Worm (Caenorhabditis elegans) whole organism, mixed stage, embryonic: Measurements from ENCODE around the gene ddr-1.

Source experiments
- M03D4.4 ChIP-seq: sonication (generic microtip); optimal IDR thresholded peaks from 2 replicates; lab custom pipeline; 2017; ENCODE audit warnings: mild to moderate bottlenecking, missing genetic modification characterization, missing compliant biosample characterization
- blmp-1 ChIP-seq: fragments of 150-350 bp; optimal IDR thresholded peaks from 2 replicates; lab custom pipeline; 2014; ENCODE audit warnings: missing biosample characterization, missing genetic modification characterization
- ceh-39 ChIP-seq: fragments of 150-350 bp; optimal IDR thresholded peaks from 2 replicates; lab custom pipeline; 2014; ENCODE audit warnings: missing biosample characterization, missing genetic modification characterization
- ceh-43 ChIP-seq: fragments of 200-800 bp; sonication (Bioruptor generic); optimal IDR thresholded peaks from 2 replicates; lab custom pipeline; 2018; ENCODE audit warnings: mild to moderate bottlenecking, missing genetic modification characterization, moderate library complexity, missing compliant biosample characterization
- ces-1 ChIP-seq: fragments of 150-350 bp; optimal IDR thresholded peaks from 2 replicates; lab custom pipeline; 2014; ENCODE audit warnings: missing biosample characterization, missing genetic modification reagents, missing genetic modification characterization
- cnd-1 ChIP-seq: fragments of 200-800 bp; sonication (Bioruptor generic); optimal IDR thresholded peaks from 2 replicates; lab custom pipeline; 2018; ENCODE audit warnings: mild to moderate bottlenecking, missing genetic modification characterization, missing compliant biosample characterization
- drap-1 ChIP-seq: fragments of 200-800 bp; sonication (Bioruptor generic); optimal IDR thresholded peaks from 3 replicates; lab custom pipeline; 2018; ENCODE audit warnings: mild to moderate bottlenecking, missing genetic modification characterization, missing compliant biosample characterization
- elt-1 ChIP-seq: sonication (generic microtip); optimal IDR thresholded peaks from 2 replicates; lab custom pipeline; 2017; ENCODE audit warnings: missing genetic modification characterization, mild to moderate bottlenecking, missing compliant biosample characterization, antibody characterized with exemption, moderate library complexity, borderline replicate concordance; ENCODE audit not compliant: insufficient read depth
- elt-3 ChIP-seq: fragments of 150-350 bp; optimal IDR thresholded peaks from 2 replicates; lab custom pipeline; 2014; ENCODE audit warnings: missing biosample characterization, missing genetic modification characterization
- flh-1 ChIP-seq: fragments of 200-800 bp; sonication (Bioruptor generic); optimal IDR thresholded peaks from 2 replicates; lab custom pipeline; 2018; ENCODE audit warnings: mild to moderate bottlenecking, missing genetic modification characterization, moderate library complexity, missing compliant biosample characterization
- ham-2 ChIP-seq: fragments of 200-800 bp; sonication (Bioruptor generic); optimal IDR thresholded peaks from 2 replicates; lab custom pipeline; 2018; ENCODE audit warnings: mild to moderate bottlenecking, missing genetic modification characterization, missing compliant biosample characterization
- hlh-1 ChIP-seq: fragments of 150-350 bp; optimal IDR thresholded peaks from 2 replicates; lab custom pipeline; 2014; ENCODE audit warnings: missing biosample characterization, missing genetic modification reagents, missing genetic modification characterization
- lin-13 ChIP-seq: fragments of 150-350 bp; optimal IDR thresholded peaks from 2 replicates; lab custom pipeline; 2014; ENCODE audit warnings: missing biosample characterization, missing genetic modification characterization
- lin-32 ChIP-seq: fragments of 200-800 bp; sonication (Bioruptor generic); optimal IDR thresholded peaks from 2 replicates; lab custom pipeline; 2018; ENCODE audit warnings: mild to moderate bottlenecking, missing genetic modification characterization, missing compliant biosample characterization
- lsy-2 ChIP-seq: fragments of 150-350 bp; optimal IDR thresholded peaks from 2 replicates; lab custom pipeline; 2014; ENCODE audit warnings: missing biosample characterization, missing genetic modification characterization
- mab-5 ChIP-seq: fragments of 150-350 bp; optimal IDR thresholded peaks from 2 replicates; lab custom pipeline; 2014; ENCODE audit warnings: missing biosample characterization, missing genetic modification characterization
- mep-1 ChIP-seq: fragments of 150-350 bp; optimal IDR thresholded peaks from 2 replicates; lab custom pipeline; 2017; ENCODE audit warnings: missing biosample characterization, missing genetic modification reagents, missing genetic modification characterization, inconsistent platforms
- nhr-12 ChIP-seq: fragments of 150-350 bp; optimal IDR thresholded peaks from 2 replicates; lab custom pipeline; 2014; ENCODE audit warnings: missing biosample characterization, missing genetic modification characterization
- nhr-2 ChIP-seq: fragments of 150-350 bp; optimal IDR thresholded peaks from 2 replicates; lab custom pipeline; 2014; ENCODE audit warnings: missing biosample characterization, missing genetic modification characterization
- nhr-237 ChIP-seq: fragments of 150-350 bp; optimal IDR thresholded peaks from 2 replicates; lab custom pipeline; 2014; ENCODE audit warnings: missing biosample characterization, missing genetic modification characterization
- nhr-28 ChIP-seq: fragments of 150-350 bp; optimal IDR thresholded peaks from 2 replicates; lab custom pipeline; 2014; ENCODE audit warnings: missing biosample characterization, missing genetic modification characterization
- pha-4 ChIP-seq: fragments of 150-350 bp; optimal IDR thresholded peaks from 2 replicates; lab custom pipeline; 2018; ENCODE audit warnings: missing biosample characterization, missing genetic modification reagents, missing genetic modification characterization
- sem-2 ChIP-seq: fragments of 200-800 bp; sonication (Bioruptor generic); optimal IDR thresholded peaks from 2 replicates; lab custom pipeline; 2018; ENCODE audit warnings: mild to moderate bottlenecking, missing genetic modification characterization, missing compliant biosample characterization
- sptf-1 ChIP-seq: sonication (generic microtip); optimal IDR thresholded peaks from 2 replicates; lab custom pipeline; 2017; ENCODE audit warnings: mild to moderate bottlenecking, missing genetic modification characterization, moderate library complexity, missing compliant biosample characterization
- tbx-8 ChIP-seq: fragments of 200-800 bp; sonication (Bioruptor generic); optimal IDR thresholded peaks from 2 replicates; lab custom pipeline; 2018; ENCODE audit warnings: mild to moderate bottlenecking, missing genetic modification characterization, moderate library complexity, missing compliant biosample characterization
- unc-120 ChIP-seq: sonication (generic microtip); optimal IDR thresholded peaks from 2 replicates; lab custom pipeline; 2017; ENCODE audit warnings: missing genetic modification characterization, missing compliant biosample characterization; ENCODE audit not compliant: poor library complexity, severe bottlenecking
- unc-39 ChIP-seq: fragments of 150-350 bp; optimal IDR thresholded peaks from 2 replicates; lab custom pipeline; 2014; ENCODE audit warnings: missing biosample characterization, missing genetic modification characterization
- unc-62 ChIP-seq: fragments of 150-350 bp; optimal IDR thresholded peaks from 2 replicates; lab custom pipeline; 2014; ENCODE audit warnings: missing biosample characterization, missing genetic modification reagents, missing genetic modification characterization
- zip-8 ChIP-seq: fragments of 150-350 bp; optimal IDR thresholded peaks from 2 replicates; lab custom pipeline; 2014; ENCODE audit warnings: missing biosample characterization, missing genetic modification characterization

Gene ddr-1

DNA sequence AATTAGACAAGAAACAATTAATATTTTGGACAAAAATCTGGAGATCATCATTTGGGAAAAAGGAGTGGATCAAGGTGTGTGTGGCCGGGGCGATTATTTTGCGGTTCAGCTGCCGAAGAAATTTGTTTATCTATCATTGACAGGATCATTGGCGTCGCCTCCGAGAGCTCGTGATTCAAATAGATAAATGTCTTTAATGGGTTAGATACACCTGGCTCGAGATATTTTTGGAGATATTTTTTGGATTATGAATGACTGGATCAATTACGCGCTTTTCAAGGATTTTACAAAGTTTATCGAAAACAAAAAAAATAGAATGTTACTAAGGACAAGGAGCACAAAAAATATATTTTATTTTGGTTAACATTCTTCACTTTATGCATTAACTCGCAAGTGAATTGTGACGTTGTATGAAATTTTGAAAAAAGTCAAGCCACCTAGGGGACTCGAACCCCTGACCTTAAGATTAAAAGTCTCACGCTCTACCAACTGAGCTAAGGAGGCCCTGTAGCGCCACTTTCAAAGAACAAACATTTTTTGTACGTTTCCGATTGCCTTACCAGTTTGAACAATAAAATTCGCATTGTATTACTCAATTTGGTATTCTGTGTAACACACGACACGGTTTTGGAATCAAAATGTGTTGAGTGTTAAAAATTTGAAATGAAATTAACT is 10.1 kb upstream of the ddr-1 start, which contains the start of gene C25F6.6:
C25F6.6 (minus strand) TSS at position 51 of the 675 bp plus-strand sequence.
- TF ChIP-seq hlh-1 (tag; lab: Kevin White, UChicago), result no peak
- no peak for TF ChIP-seq ceh-39 (tag; lab: Kevin White, UChicago)
- no peak for TF ChIP-seq ces-1
- no peak for TF ChIP-seq ceh-43 (GFP tag; lab: Kevin White, UChicago)
- no peak for TF ChIP-seq M03D4.4 (tag; lab: Kevin White, UChicago)
- TF ChIP-seq mep-1 (tag; lab: Kevin White, UChicago), result no peak
- TF ChIP-seq mab-5 (tag; lab: Kevin White, UChicago), result no peak
- no peak for TF ChIP-seq zip-8 (tag; lab: Kevin White, UChicago)
- no peak for TF ChIP-seq drap-1
- no peak for TF ChIP-seq pha-4 (tag; lab: Kevin White, UChicago)
- TF ChIP-seq nhr-12 (tag; lab: Kevin White, UChicago), result no peak
- no peak for TF ChIP-seq elt-3 (tag; lab: Kevin White, UChicago)
- TF ChIP-seq cnd-1 (tag; lab: Kevin White, UChicago), result no peak
- TF ChIP-seq nhr-28 (tag; lab: Kevin White, UChicago), result no peak
- TF ChIP-seq nhr-2, result no peak
- no peak for TF ChIP-seq lin-13 (tag; lab: Kevin White, UChicago)
- no peak for TF ChIP-seq unc-62 (GFP tag; lab: Kevin White, UChicago)
- TF ChIP-seq lsy-2 (tag; lab: Kevin White, UChicago), result no peak
- TF ChIP-seq elt-1, result no peak

DNA sequence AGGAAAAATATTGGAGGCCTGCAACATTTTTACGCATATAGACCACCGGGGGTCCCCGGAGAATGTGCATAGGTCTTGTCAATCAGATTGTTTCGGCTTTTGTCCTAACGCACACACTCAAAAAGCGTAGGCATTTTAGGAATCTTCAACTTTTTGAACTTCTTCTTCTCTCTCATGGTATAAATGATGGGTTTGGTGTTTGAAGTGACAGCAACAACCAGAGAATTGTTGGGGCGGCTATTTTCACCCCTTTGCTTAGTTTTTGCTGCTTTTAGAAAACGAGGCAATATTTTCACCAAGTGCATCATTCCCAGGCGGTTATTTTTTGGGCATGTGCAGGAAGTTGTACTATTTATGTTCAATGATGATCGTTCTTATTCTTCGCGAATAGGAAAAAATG is 9.3 kb upstream of the ddr-1 start:
- no peak for TF ChIP-seq tbx-8
- no peak for TF ChIP-seq nhr-2
- TF ChIP-seq lin-32 (GFP tag; lab: Kevin White, UChicago), result no peak
- TF ChIP-seq sem-2 (GFP tag; lab: Kevin White, UChicago), result no peak
- no peak for TF ChIP-seq ham-2 (GFP tag; lab: Kevin White, UChicago)
- TF ChIP-seq ces-1, result no peak
- TF ChIP-seq nhr-12 (tag; lab: Kevin White, UChicago), result no peak
- TF ChIP-seq M03D4.4 (tag; lab: Kevin White, UChicago), result no peak
- no peak for TF ChIP-seq blmp-1 (tag; lab: Kevin White, UChicago)
- TF ChIP-seq ceh-43 (GFP tag; lab: Kevin White, UChicago), result no peak
- no peak for TF ChIP-seq hlh-1 (tag; lab: Kevin White, UChicago)
- no peak for TF ChIP-seq unc-39 (tag; lab: Kevin White, UChicago)
- no peak for TF ChIP-seq elt-1
- TF ChIP-seq nhr-237 (tag; lab: Kevin White, UChicago), result no peak

DNA sequence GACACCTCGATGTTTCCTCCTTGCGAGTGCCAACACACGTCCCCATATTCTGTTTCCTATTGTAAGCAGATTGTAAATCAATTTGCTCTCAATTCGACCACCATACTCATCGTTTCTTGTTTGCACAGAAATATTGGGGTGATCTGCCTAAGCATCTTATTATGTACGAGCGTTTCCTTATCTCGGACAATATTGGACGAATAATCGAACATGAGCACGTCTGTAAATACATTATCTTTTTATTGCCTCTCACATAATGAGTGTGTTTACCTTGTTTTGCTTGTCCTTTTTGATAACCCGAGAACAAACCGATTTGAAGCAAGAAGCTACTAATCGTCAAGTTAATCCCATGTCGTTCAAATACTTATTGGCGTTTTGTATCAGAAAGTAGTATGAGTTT is 5.9 kb upstream of the ddr-1 start:
- TF ChIP-seq ceh-39 (tag; lab: Kevin White, UChicago) (no peak), sptf-1 (tag; lab: Kevin White, UChicago) (no peak), M03D4.4 (tag; lab: Kevin White, UChicago) (no peak), elt-3 (tag; lab: Kevin White, UChicago) (no peak), tbx-8 (no peak), elt-1 (no peak), ham-2 (GFP tag; lab: Kevin White, UChicago) (no peak), nhr-12 (tag; lab: Kevin White, UChicago) (no peak), drap-1 (no peak), mep-1 (tag; lab: Kevin White, UChicago) (no peak), unc-39 (tag; lab: Kevin White, UChicago) (no peak), lsy-2 (tag; lab: Kevin White, UChicago) (no peak), mab-5 (tag; lab: Kevin White, UChicago) (no peak), flh-1 (GFP tag; lab: Kevin White, UChicago) (no peak)

DNA sequence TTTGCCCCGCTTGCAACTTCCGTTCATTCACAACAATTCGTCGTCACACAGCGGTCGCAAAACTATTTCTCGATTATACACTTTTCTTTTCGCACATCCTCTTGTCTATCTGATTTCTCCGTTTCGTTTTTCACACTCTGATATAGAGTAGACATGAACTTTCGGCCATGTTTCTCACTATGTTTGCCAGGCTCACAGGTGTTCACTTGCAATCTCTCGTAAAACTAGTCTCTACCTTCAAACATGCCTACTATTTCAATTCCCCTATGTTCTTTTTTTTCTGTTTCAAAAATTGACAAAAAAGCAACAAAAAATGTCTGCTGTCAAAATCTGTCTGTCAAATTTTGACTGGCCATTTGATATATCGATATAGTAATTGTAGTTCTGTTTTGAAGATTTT is 3.8 kb upstream of the ddr-1 start:
- TF ChIP-seq blmp-1 (tag; lab: Kevin White, UChicago), result no peak
- TF ChIP-seq lin-13 (tag; lab: Kevin White, UChicago), result no peak
- no peak for TF ChIP-seq mab-5 (tag; lab: Kevin White, UChicago)
- TF ChIP-seq mep-1 (tag; lab: Kevin White, UChicago), result no peak
- no peak for TF ChIP-seq lsy-2 (tag; lab: Kevin White, UChicago)
- TF ChIP-seq unc-120, result no peak
- no peak for TF ChIP-seq nhr-237 (tag; lab: Kevin White, UChicago)
- no peak for TF ChIP-seq nhr-2
- no peak for TF ChIP-seq hlh-1 (tag; lab: Kevin White, UChicago)
- no peak for TF ChIP-seq ceh-43 (GFP tag; lab: Kevin White, UChicago)
- no peak for TF ChIP-seq cnd-1 (tag; lab: Kevin White, UChicago)
- TF ChIP-seq, all 35 proteins: peak for 0
